Fruit fly (Drosophila melanogaster) whole organism, embryonic: Measurements from ENCODE around the gene her.

Source experiments
- Atf6 ChIP-seq: fragments of 200-800 bp; sonication (Bioruptor generic); IDR thresholded peaks from 2 replicates; pipeline ENCODE4 v1.3.6; 2022; ENCODE audit warnings: missing biosample characterization, missing genetic modification characterization
- B-H2 ChIP-seq: fragments of 200-800 bp; sonication (Bioruptor generic); optimal IDR thresholded peaks from 2 replicates; lab custom pipeline; 2018; ENCODE audit warnings: missing biosample characterization, mild to moderate bottlenecking, missing genetic modification characterization
- CG10147 ChIP-seq: fragments of 200-800 bp; sonication (Bioruptor generic); optimal IDR thresholded peaks from 2 replicates; lab custom pipeline; 2019; ENCODE audit warnings: missing biosample characterization, mild to moderate bottlenecking, missing genetic modification characterization, moderate library complexity
- CG1024 ChIP-seq: fragments of 200-800 bp; sonication (Bioruptor generic); IDR thresholded peaks from 2 replicates; pipeline ENCODE4 v1.3.6; 2022; ENCODE audit warnings: missing biosample characterization, missing genetic modification characterization
- CG10565 ChIP-seq: fragments of 200-800 bp; sonication (Bioruptor generic); optimal IDR thresholded peaks from 3 replicates; lab custom pipeline; 2016; ENCODE audit warnings: missing biosample characterization, mild to moderate bottlenecking, missing genetic modification characterization
- CG11398 ChIP-seq: fragments of 200-800 bp; sonication (Bioruptor generic); optimal IDR thresholded peaks from 2 replicates; lab custom pipeline; 2016; ENCODE audit warnings: missing biosample characterization, missing genetic modification characterization
- CG12219 ChIP-seq: fragments of 200-800 bp; sonication (Bioruptor generic); optimal IDR thresholded peaks from 3 replicates; lab custom pipeline; 2018; ENCODE audit warnings: missing biosample characterization, mild to moderate bottlenecking, missing genetic modification characterization
- CG12769 ChIP-seq: fragments of 200-800 bp; sonication (Bioruptor generic); optimal IDR thresholded peaks from 2 replicates; lab custom pipeline; 2019; ENCODE audit warnings: missing biosample characterization, mild to moderate bottlenecking, missing genetic modification characterization, moderate library complexity
- CG13894 ChIP-seq: fragments of 200-800 bp; sonication (Bioruptor generic); optimal IDR thresholded peaks from 3 replicates; lab custom pipeline; 2018; ENCODE audit warnings: missing biosample characterization, mild to moderate bottlenecking, missing genetic modification characterization, moderate library complexity
- CG14014 ChIP-seq: fragments of 200-800 bp; sonication (Bioruptor generic); IDR thresholded peaks from 2 replicates; pipeline ENCODE4 v1.3.6; 2022; ENCODE audit warnings: missing biosample characterization, missing genetic modification characterization
- CG15269 ChIP-seq: fragments of 200-800 bp; sonication (Bioruptor generic); optimal IDR thresholded peaks from 2 replicates; lab custom pipeline; 2018; ENCODE audit warnings: missing biosample characterization, mild to moderate bottlenecking, missing genetic modification characterization, moderate library complexity
- CG1529 ChIP-seq: fragments of 200-800 bp; sonication (Bioruptor generic); optimal IDR thresholded peaks from 3 replicates; lab custom pipeline; 2018; ENCODE audit warnings: missing biosample characterization, missing genetic modification characterization
- CG16863 ChIP-seq: fragments of 200-800 bp; sonication (Bioruptor generic); optimal IDR thresholded peaks from 3 replicates; lab custom pipeline; 2016; ENCODE audit warnings: missing biosample characterization, missing genetic modification characterization
- CG17568 ChIP-seq: fragments of 200-800 bp; sonication (Bioruptor generic); optimal IDR thresholded peaks from 2 replicates; lab custom pipeline; 2018; ENCODE audit warnings: missing biosample characterization, mild to moderate bottlenecking, missing genetic modification characterization, moderate library complexity
- CG17829 ChIP-seq: fragments of 200-800 bp; optimal IDR thresholded peaks from 2 replicates; lab custom pipeline; 2019; ENCODE audit warnings: missing biosample characterization, mild to moderate bottlenecking, missing genetic modification characterization, moderate library complexity
- CG32767 ChIP-seq: fragments of 200-800 bp; sonication (Bioruptor generic); IDR thresholded peaks from 2 replicates; pipeline ENCODE4 v1.3.6; 2022; ENCODE audit warnings: missing biosample characterization, missing genetic modification characterization
- CG33557 ChIP-seq: fragments of 200-800 bp; sonication (Bioruptor generic); optimal IDR thresholded peaks from 2 replicates; lab custom pipeline; 2019; ENCODE audit warnings: missing biosample characterization, mild to moderate bottlenecking, missing genetic modification characterization, moderate library complexity
- CG34224 ChIP-seq: fragments of 200-800 bp; sonication (Bioruptor generic); IDR thresholded peaks from 3 replicates; pipeline ENCODE4 v1.3.6; 2022; ENCODE audit warnings: missing biosample characterization, missing genetic modification characterization; ENCODE audit not compliant: partially characterized antibody
- CG6813 ChIP-seq: fragments of 200-800 bp; sonication (Bioruptor generic); optimal IDR thresholded peaks from 2 replicates; lab custom pipeline; 2017; ENCODE audit warnings: missing biosample characterization, missing genetic modification characterization, mild to moderate bottlenecking, moderate library complexity, missing genetic modification reagents
- CG7271 ChIP-seq: fragments of 200-800 bp; sonication (Bioruptor generic); optimal IDR thresholded peaks from 2 replicates; lab custom pipeline; 2018; ENCODE audit warnings: missing biosample characterization, mild to moderate bottlenecking, missing genetic modification characterization, moderate library complexity
- CG8765 ChIP-seq: fragments of 200-800 bp; sonication (Bioruptor generic); IDR thresholded peaks from 2 replicates; pipeline ENCODE4 v1.3.6; 2022; ENCODE audit warnings: missing biosample characterization, missing genetic modification characterization
- CG9817 ChIP-seq: fragments of 200-800 bp; sonication (Bioruptor generic); optimal IDR thresholded peaks from 2 replicates; lab custom pipeline; 2018; ENCODE audit warnings: missing biosample characterization, mild to moderate bottlenecking, missing genetic modification characterization, moderate library complexity
- CHES-1-like ChIP-seq: fragments of 200-800 bp; sonication (Bioruptor generic); optimal IDR thresholded peaks from 2 replicates; lab custom pipeline; 2016; ENCODE audit warnings: missing biosample characterization, missing genetic modification characterization
- D ChIP-seq, 2 experiments: fragments of 200-800 bp in 1 of 2; fragments of >200 bp in 1 of 2; sonication (Bioruptor generic) in 1 of 2; optimal IDR thresholded peaks; 2 replicates in 1 of 2; 3 replicates in 1 of 2; lab custom pipeline; 2017; ENCODE audit warnings: mild to moderate bottlenecking in 1 of 2, missing biosample characterization in 1 of 2, missing genetic modification characterization in 1 of 2, missing genetic modification reagents in 1 of 2
- D19A ChIP-seq: fragments of 200-800 bp; optimal IDR thresholded peaks from 3 replicates; lab custom pipeline; 2019; ENCODE audit warnings: missing biosample characterization, mild to moderate bottlenecking, missing genetic modification characterization, moderate library complexity
- Deaf1 ChIP-seq: fragments of 200-800 bp; optimal IDR thresholded peaks from 3 replicates; lab custom pipeline; 2019; ENCODE audit warnings: missing biosample characterization, mild to moderate bottlenecking, missing genetic modification characterization, moderate library complexity
- Drgx ChIP-seq: fragments of 200-800 bp; sonication (Bioruptor generic); IDR thresholded peaks from 2 replicates; pipeline ENCODE4 v1.3.6; 2022; ENCODE audit warnings: missing biosample characterization, missing genetic modification characterization
- Fer3 ChIP-seq: fragments of 200-800 bp; sonication (Bioruptor generic); optimal IDR thresholded peaks from 2 replicates; lab custom pipeline; 2018; ENCODE audit warnings: missing biosample characterization, mild to moderate bottlenecking, missing genetic modification characterization, moderate library complexity
- Hmr ChIP-seq: fragments of 200-800 bp; sonication (Bioruptor generic); optimal IDR thresholded peaks from 3 replicates; lab custom pipeline; 2017; ENCODE audit warnings: mild to moderate bottlenecking, missing biosample characterization, missing genetic modification reagents, missing genetic modification characterization
- PHDP ChIP-seq: fragments of 200-800 bp; sonication (Bioruptor generic); optimal IDR thresholded peaks from 3 replicates; lab custom pipeline; 2018; ENCODE audit warnings: missing biosample characterization, mild to moderate bottlenecking, missing genetic modification characterization, moderate library complexity
- Poxn ChIP-seq: fragments of 200-800 bp; sonication (Bioruptor generic); IDR thresholded peaks from 2 replicates; pipeline ENCODE4 v1.3.6; 2022; ENCODE audit warnings: missing biosample characterization, missing genetic modification characterization
- Six4 ChIP-seq: fragments of 200-800 bp; sonication (Bioruptor generic); optimal IDR thresholded peaks from 2 replicates; lab custom pipeline; 2016; ENCODE audit warnings: missing biosample characterization, missing genetic modification characterization
- Ssrp ChIP-seq: fragments of 200-800 bp; sonication (Bioruptor generic); optimal IDR thresholded peaks from 2 replicates; lab custom pipeline; 2018; ENCODE audit warnings: missing biosample characterization, mild to moderate bottlenecking, missing genetic modification characterization, moderate library complexity
- Xrp1 ChIP-seq: fragments of 200-800 bp; sonication (Bioruptor generic); IDR thresholded peaks from 2 replicates; pipeline ENCODE4 v1.3.6; 2022; ENCODE audit warnings: missing biosample characterization, missing genetic modification characterization
- ac ChIP-seq: fragments of 200-800 bp; sonication (Bioruptor generic); optimal IDR thresholded peaks from 3 replicates; lab custom pipeline; 2017; ENCODE audit warnings: missing biosample characterization, mild to moderate bottlenecking, missing genetic modification characterization
- chinmo ChIP-seq: fragments of 200-800 bp; sonication (Bioruptor generic); IDR thresholded peaks from 4 replicates; pipeline ENCODE4 v1.3.6; 2022; ENCODE audit warnings: missing biosample characterization, missing genetic modification characterization; ENCODE audit not compliant: partially characterized antibody
- corto ChIP-seq: fragments of 200-800 bp; sonication (Bioruptor generic); optimal IDR thresholded peaks from 2 replicates; lab custom pipeline; 2016; ENCODE audit warnings: missing biosample characterization, mild to moderate bottlenecking, missing genetic modification characterization, moderate library complexity
- cwo ChIP-seq: fragments of 200-800 bp; sonication (Bioruptor generic); optimal IDR thresholded peaks from 3 replicates; lab custom pipeline; 2017; ENCODE audit warnings: missing biosample characterization, missing genetic modification characterization, mild to moderate bottlenecking, moderate library complexity, missing genetic modification reagents
- dati ChIP-seq: fragments of 200-800 bp; sonication (Bioruptor generic); IDR thresholded peaks from 2 replicates; pipeline ENCODE4 v1.3.6; 2022; ENCODE audit warnings: missing biosample characterization, missing genetic modification characterization
- fru ChIP-seq: fragments of >200 bp; optimal IDR thresholded peaks from 2 replicates; lab custom pipeline; 2017
- gce ChIP-seq: fragments of 200-800 bp; sonication (Bioruptor generic); IDR thresholded peaks from 3 replicates; pipeline ENCODE4 v1.3.6; 2022; ENCODE audit warnings: missing biosample characterization, missing genetic modification characterization
- gro ChIP-seq: fragments of 200-800 bp; sonication (Bioruptor generic); optimal IDR thresholded peaks from 2 replicates; lab custom pipeline; 2016; ENCODE audit warnings: missing biosample characterization, missing genetic modification characterization
- lilli ChIP-seq: fragments of 200-800 bp; sonication (Bioruptor generic); optimal IDR thresholded peaks from 3 replicates; lab custom pipeline; 2016; ENCODE audit warnings: missing biosample characterization, missing genetic modification characterization
- lola ChIP-seq, 3 experiments: fragments of >200 bp in 2 of 3; fragments of 200-800 bp in 1 of 3; sonication (Bioruptor generic) in 1 of 3; optimal IDR thresholded peaks; 2 replicates each; lab custom pipeline; 2017 to 2019; ENCODE audit warnings: missing biosample characterization in 3 of 3, missing genetic modification characterization in 3 of 3, mild to moderate bottlenecking in 1 of 3, moderate library complexity in 1 of 3
- onecut ChIP-seq: fragments of 200-800 bp; sonication (Bioruptor generic); IDR thresholded peaks from 2 replicates; pipeline ENCODE4 v1.3.6; 2022; ENCODE audit warnings: missing biosample characterization, missing genetic modification characterization
- phol ChIP-seq: fragments of 200-800 bp; sonication (Bioruptor generic); optimal IDR thresholded peaks from 3 replicates; lab custom pipeline; 2018; ENCODE audit warnings: missing biosample characterization, mild to moderate bottlenecking, missing genetic modification characterization, moderate library complexity
- seq ChIP-seq: fragments of 200-800 bp; sonication (Bioruptor generic); IDR thresholded peaks from 2 replicates; pipeline ENCODE4 v1.3.6; 2022; ENCODE audit warnings: missing biosample characterization, missing genetic modification characterization
- sqz ChIP-seq: fragments of 200-800 bp; sonication (Bioruptor generic); optimal IDR thresholded peaks from 3 replicates; lab custom pipeline; 2018; ENCODE audit warnings: missing biosample characterization, mild to moderate bottlenecking, missing genetic modification characterization
- stc ChIP-seq: fragments of 200-800 bp; sonication (Bioruptor generic); IDR thresholded peaks from 2 replicates; pipeline ENCODE4 v1.3.6; 2022; ENCODE audit warnings: missing biosample characterization, missing genetic modification characterization
- tap ChIP-seq: fragments of 200-800 bp; optimal IDR thresholded peaks from 3 replicates; lab custom pipeline; 2019; ENCODE audit warnings: missing biosample characterization, mild to moderate bottlenecking, missing genetic modification characterization, moderate library complexity
- vvl ChIP-seq: fragments of 200-800 bp; sonication (Bioruptor generic); IDR thresholded peaks from 2 replicates; pipeline ENCODE4 v1.3.6; 2022; ENCODE audit warnings: missing biosample characterization, missing genetic modification characterization

Gene her

DNA sequence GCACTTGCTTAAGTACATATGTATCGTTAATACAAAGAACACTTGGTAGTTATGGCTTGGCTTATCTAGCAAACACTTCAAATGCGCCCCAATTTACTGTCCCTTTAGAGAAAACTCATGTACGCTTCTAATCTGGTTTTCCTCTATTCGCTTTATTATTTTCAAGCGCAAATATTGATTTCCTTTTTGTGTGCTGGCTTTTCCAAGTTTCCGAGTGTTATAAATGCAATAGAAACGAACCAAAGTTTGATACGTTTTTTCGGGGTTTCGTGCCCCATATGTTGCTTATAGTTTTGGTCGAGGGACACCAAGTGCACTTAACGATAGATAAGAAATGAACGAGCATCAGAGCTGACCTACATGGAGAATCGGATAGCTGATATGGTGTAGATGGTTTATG, 36.9 kb downstream of the her start (continued):
- no peak for TF ChIP-seq CG9817
- TF ChIP-seq corto (GFP tag; lab: Kevin White, UChicago), result no peak
- TF ChIP-seq gce (GFP tag; lab: Robert Waterston, UW), result no peak
- no peak for TF ChIP-seq CG32767 (GFP tag; lab: Robert Waterston, UW)
- TF ChIP-seq CG11398 (GFP tag; lab: Kevin White, UChicago), result no peak
- no peak for TF ChIP-seq CG6813 (GFP tag; lab: Kevin White, UChicago)
- no peak for TF ChIP-seq CG17829
- TF ChIP-seq tap (tag; lab: Kevin White, UChicago), result no peak
- no peak for TF ChIP-seq seq
- TF ChIP-seq Six4 (GFP tag; lab: Kevin White, UChicago), result no peak
- no peak for TF ChIP-seq CG14014 (GFP tag; lab: Robert Waterston, UW)
- TF ChIP-seq Xrp1, result no peak; the same call in 1 of the 2 replicates
- TF ChIP-seq Fer3, result no peak
- no peak for TF ChIP-seq CG12769 (tag; lab: Kevin White, UChicago)
- no peak for TF ChIP-seq dati (GFP tag; lab: Robert Waterston, UW)
- TF ChIP-seq cwo, result no peak
- TF ChIP-seq onecut (GFP tag; lab: Robert Waterston, UW), result no peak
- TF ChIP-seq fru, result no peak
- TF ChIP-seq Drgx (GFP tag; lab: Robert Waterston, UW), result no peak
- peak; percentile 18 for TF ChIP-seq PHDP (tag; lab: Kevin White, UChicago)
- TF ChIP-seq Poxn (GFP tag; lab: Robert Waterston, UW), result no peak
- TF ChIP-seq ac (GFP tag; lab: Kevin White, UChicago), result no peak
- no peak for TF ChIP-seq CG10565
- no peak for TF ChIP-seq CG7271 (tag; lab: Kevin White, UChicago)
- TF ChIP-seq CG8765, result no peak
- no peak for TF ChIP-seq Hmr
- no peak for TF ChIP-seq D19A (tag; lab: Kevin White, UChicago)
- TF ChIP-seq CG1529 (GFP tag; lab: Kevin White, UChicago), result peak; percentile 22
- TF ChIP-seq chinmo (GFP tag; lab: Robert Waterston, UW), result no peak
- no peak for TF ChIP-seq lola (GFP tag; optimal IDR thresholded peaks at IDR 0.05; lab: Kevin White, UChicago)
- TF ChIP-seq vvl (GFP tag; lab: Robert Waterston, UW), result no peak
- TF ChIP-seq phol, result no peak
- TF ChIP-seq CG13894 (tag; lab: Kevin White, UChicago), result no peak
- no peak for TF ChIP-seq CG10147 (GFP tag; lab: Kevin White, UChicago)
- TF ChIP-seq CG1024, result no peak
- TF ChIP-seq CG17568 (GFP tag; lab: Kevin White, UChicago), result peak; percentile 37
- TF ChIP-seq Atf6 (GFP tag; lab: Robert Waterston, UW), result no peak
- no peak for TF ChIP-seq D (optimal IDR thresholded peaks at IDR 0.05; lab: Kevin White, UChicago)
- TF ChIP-seq D (GFP tag; optimal IDR thresholded peaks at IDR 0.05; lab: Kevin White, UChicago), result no peak
- no peak for TF ChIP-seq CG16863
- no peak for TF ChIP-seq stc
- TF ChIP-seq B-H2 (GFP tag; lab: Kevin White, UChicago), result no peak
- no peak for TF ChIP-seq CG12219 (GFP tag; lab: Kevin White, UChicago)
- TF ChIP-seq CHES-1-like (GFP tag; lab: Kevin White, UChicago), result no peak
- TF ChIP-seq CG34224 (GFP tag; lab: Robert Waterston, UW), result no peak
- no peak for TF ChIP-seq lilli
- no peak for TF ChIP-seq gro
- TF ChIP-seq CG33557 (GFP tag; lab: Kevin White, UChicago), result peak; percentile 63
- no peak for TF ChIP-seq CG15269 (tag; lab: Kevin White, UChicago)
- no peak for TF ChIP-seq sqz (GFP tag; lab: Kevin White, UChicago)
- TF ChIP-seq Ssrp, result no peak
- TF ChIP-seq Deaf1 (tag; lab: Kevin White, UChicago), result peak; percentile 29
